Fruit fly (Drosophila melanogaster): ENCODE results near the gene Eh.
A peak's percentile ranks its signal among the peaks of the same experiment; 100 is the strongest.

Gene Eh

DNA sequence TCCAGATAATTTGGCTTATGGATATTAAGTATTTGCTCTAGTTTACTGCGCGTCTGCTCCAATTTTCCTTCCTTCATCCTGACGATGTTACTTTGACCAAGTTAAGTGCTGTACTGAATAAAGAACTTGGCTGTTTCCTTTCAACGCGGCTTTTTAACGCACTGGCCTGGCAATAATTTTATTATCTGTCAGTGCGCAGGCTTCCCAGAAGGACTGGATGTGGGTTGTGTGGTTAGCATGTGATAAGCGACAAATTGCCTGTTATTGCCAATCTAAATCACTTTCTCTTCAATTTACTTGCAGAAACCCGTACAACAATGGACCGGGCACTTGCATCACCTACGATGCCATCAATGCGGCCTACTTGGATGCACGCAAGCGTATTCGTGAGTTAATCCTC lies 8.0 kb downstream of the Eh start, which contains the start of gene CG14331:
TSS of gene CG14331 (minus strand) at position 101 of the 400 bp plus-strand sequence.
- TF ChIP-seq gl (tag; optimal IDR thresholded peaks at IDR 0.05) (no peak), fd96Ca (GFP tag; IDR thresholded peaks at IDR 0.05) (no peak), CG8159 (tag; optimal IDR thresholded peaks at IDR 0.05) (no peak), rn (GFP tag; IDR thresholded peaks at IDR 0.05) (no peak), CG34367 (tag; optimal IDR thresholded peaks at IDR 0.05) (no peak), EcR (GFP tag; optimal IDR thresholded peaks at IDR 0.05) (no peak), CG12605 (GFP tag; IDR thresholded peaks at IDR 0.05) (no peak), CG8301 (tag; optimal IDR thresholded peaks at IDR 0.05) (no peak), Snoo (tag; optimal IDR thresholded peaks at IDR 0.05) (no peak), Pif1A (GFP tag; optimal IDR thresholded peaks at IDR 0.05) (no peak)

DNA sequence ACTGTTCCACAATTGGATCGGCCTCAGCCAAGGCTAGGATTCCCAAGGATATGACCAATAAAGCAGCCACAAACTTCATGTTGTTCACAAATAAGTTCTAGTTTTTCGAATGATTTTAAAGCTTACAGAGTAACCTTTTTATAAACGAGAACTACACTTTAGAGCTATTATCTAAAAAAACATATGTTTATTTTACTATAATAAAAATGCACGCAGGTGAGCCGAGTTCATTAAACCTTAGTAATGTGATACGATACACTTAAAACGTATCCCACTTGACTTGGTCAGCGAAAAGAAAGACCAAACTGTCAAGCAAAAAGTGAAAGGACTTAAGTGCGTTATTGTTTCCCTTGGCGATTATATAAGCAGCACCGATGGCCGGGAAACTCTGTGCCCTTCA lies 14.3 kb downstream of the Eh start, which contains the start of gene CG44090:
TSS of gene CG44090 (minus strand) at position 101 of the 400 bp plus-strand sequence.
- TF ChIP-seq CG8159 (tag; optimal IDR thresholded peaks at IDR 0.05) (no peak), CG32121 (GFP tag; IDR thresholded peaks at IDR 0.05) (no peak), gl (tag; optimal IDR thresholded peaks at IDR 0.05) (no peak), fd96Ca (GFP tag; IDR thresholded peaks at IDR 0.05) (no peak), CG12605 (GFP tag; IDR thresholded peaks at IDR 0.05) (no peak), D1 (tag; optimal IDR thresholded peaks at IDR 0.05) (no peak)

DNA sequence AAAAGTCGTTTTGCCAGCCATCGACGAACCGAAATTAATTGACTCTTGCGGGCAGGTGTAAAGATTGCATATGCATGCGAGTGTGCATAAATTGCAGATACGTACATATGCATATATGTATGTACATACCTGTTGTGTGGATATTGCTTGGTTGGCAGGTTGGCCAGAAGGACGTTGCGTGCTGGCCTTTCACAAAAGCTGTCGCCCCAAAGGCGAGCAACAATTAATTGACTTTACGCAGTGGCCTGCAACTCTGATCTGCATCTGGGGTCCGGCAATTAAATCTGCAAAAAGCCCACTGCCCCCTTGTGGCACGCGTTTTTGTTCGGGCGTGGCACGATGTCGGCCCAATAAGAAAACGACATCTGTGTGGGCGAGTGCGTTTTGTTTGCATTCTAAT lies 15.5 kb downstream of the Eh start:
- TF ChIP-seq CG17806 (tag; optimal IDR thresholded peaks at IDR 0.05) (no peak), CG10348 (GFP tag; IDR thresholded peaks at IDR 0.05) (no peak), CG32121 (GFP tag; IDR thresholded peaks at IDR 0.05) (no peak), Pif1B (GFP tag; optimal IDR thresholded peaks at IDR 0.05) (no peak), Pif1A (GFP tag; optimal IDR thresholded peaks at IDR 0.05) (no peak), CG9948 (tag; optimal IDR thresholded peaks at IDR 0.05) (no peak), CG15710 (tag; optimal IDR thresholded peaks at IDR 0.05) (no peak), rn (GFP tag; IDR thresholded peaks at IDR 0.05) (no peak), Ets98B (GFP tag; IDR thresholded peaks at IDR 0.05) (no peak)

DNA sequence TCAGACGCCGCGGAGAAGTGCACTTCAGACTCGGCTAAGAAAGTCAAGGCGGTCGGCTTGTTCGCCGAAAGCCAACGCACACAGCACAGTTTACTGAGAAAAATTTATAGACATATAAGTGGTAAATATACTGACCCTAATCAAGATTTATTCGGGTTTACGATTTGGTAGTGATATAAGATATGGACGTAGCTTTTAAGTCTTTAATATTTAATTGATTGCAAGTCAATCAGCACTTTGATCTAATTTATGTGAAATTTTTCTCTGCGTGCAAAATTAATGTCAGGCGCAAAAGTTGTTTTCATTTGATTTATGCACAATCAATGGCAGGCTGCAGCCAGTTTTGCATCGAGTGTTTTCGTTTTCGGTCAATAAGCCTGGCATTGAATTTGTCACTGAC lies 18.2 kb downstream of the Eh start:
- TF ChIP-seq CG8159 (tag; optimal IDR thresholded peaks at IDR 0.05) (no peak), CG32121 (GFP tag; IDR thresholded peaks at IDR 0.05) (peak; percentile 60), CG14655 (GFP tag; optimal IDR thresholded peaks at IDR 0.05) (peak; percentile 41), Ets98B (GFP tag; IDR thresholded peaks at IDR 0.05) (peak; percentile 64), CG8301 (tag; optimal IDR thresholded peaks at IDR 0.05) (peak; percentile 58), CG4496 (GFP tag; IDR thresholded peaks at IDR 0.05) (peak; percentile 74; the same call in 2 of the 3 replicates)

DNA sequence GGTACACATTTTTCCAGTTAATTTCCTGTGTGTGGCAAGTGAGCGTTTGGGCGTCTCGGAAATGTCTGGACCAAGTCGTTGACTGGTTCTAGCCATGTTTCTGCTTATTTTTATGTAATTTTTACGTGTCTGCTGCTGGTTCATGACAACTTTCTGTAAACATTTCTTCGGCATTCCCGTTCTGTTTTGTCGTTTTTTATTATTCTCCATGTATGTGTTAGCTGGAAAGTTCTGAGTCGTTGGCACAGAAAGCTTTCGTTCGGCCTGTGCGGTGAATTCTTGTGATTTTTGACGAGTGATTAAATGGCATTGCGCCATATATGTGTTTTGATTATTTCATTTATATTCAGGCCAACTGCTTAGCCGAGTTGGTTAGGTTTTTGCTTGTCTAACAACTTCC lies 22.4 kb downstream of the Eh start:
- TF ChIP-seq CG12605 (GFP tag; IDR thresholded peaks at IDR 0.05) (no peak), Snoo (tag; optimal IDR thresholded peaks at IDR 0.05) (no peak), CG32121 (GFP tag; IDR thresholded peaks at IDR 0.05) (no peak), CG15710 (tag; optimal IDR thresholded peaks at IDR 0.05) (no peak), Pif1B (GFP tag; optimal IDR thresholded peaks at IDR 0.05) (no peak), D1 (tag; optimal IDR thresholded peaks at IDR 0.05) (no peak), CG8301 (tag; optimal IDR thresholded peaks at IDR 0.05) (no peak), CG13204 (GFP tag; optimal IDR thresholded peaks at IDR 0.05) (no peak), rn (GFP tag; IDR thresholded peaks at IDR 0.05) (no peak), CG10348 (GFP tag; IDR thresholded peaks at IDR 0.05) (no peak), gl (tag; optimal IDR thresholded peaks at IDR 0.05) (no peak), Ets98B (GFP tag; IDR thresholded peaks at IDR 0.05) (no peak), EcR (GFP tag; optimal IDR thresholded peaks at IDR 0.05) (no peak), fd96Ca (GFP tag; IDR thresholded peaks at IDR 0.05) (no peak)

DNA sequence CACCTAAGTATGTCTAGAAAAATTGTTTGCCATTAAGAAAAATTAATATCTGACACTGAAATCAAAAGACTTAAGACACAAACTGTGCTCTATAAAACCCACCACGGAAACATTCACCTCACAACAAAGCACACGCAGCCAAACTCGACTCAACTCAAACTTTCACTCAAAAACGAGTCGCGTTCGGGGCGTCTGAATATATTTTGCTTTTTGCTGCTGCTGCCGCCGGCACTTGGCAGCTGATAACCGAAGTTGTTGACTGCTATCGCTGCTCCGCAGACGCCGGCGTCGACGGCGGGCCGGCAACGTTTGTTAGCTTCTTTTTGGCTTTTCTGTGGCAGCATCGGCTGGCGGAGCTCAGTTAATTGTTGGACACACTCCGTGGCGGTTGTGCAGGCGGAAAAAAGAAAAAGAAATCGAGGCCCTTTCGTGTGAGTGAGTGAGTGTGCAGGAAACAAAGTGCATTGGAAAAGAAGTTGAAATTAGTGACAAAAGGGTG lies 23.2 kb downstream of the Eh start, which contains the start of gene cysu:
TSS of gene cysu (plus strand) at position 352 of the 499 bp plus-strand sequence.
- TF ChIP-seq Pif1B (GFP tag; optimal IDR thresholded peaks at IDR 0.05) (no peak), CG8301 (tag; optimal IDR thresholded peaks at IDR 0.05) (no peak), EcR (GFP tag; optimal IDR thresholded peaks at IDR 0.05) (no peak)

DNA sequence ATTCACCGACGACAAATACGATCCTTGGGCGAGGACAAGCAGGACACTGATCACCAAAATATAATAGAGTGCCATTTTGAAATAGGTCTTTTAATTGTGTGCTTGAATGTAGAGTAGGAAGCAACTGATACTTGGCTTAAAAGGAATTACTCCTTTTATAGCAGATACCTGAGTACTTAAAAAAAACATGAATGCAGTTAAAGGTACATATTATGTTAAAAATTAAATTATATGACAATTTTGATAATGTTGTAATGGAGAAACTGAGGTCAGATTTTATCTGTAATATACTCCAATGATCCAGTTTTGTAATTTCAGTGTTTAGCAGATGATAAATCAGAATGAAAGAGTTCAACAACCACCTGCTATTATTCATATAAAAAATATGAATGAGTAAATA lies 26.6 kb downstream of the Eh start, which contains the start of gene CG14332:
TSS of gene CG14332 (minus strand) at position 101 of the 400 bp plus-strand sequence.
- TF ChIP-seq CG13204 (GFP tag; optimal IDR thresholded peaks at IDR 0.05), result no peak
- TF ChIP-seq Snoo (tag; optimal IDR thresholded peaks at IDR 0.05), result no peak

DNA sequence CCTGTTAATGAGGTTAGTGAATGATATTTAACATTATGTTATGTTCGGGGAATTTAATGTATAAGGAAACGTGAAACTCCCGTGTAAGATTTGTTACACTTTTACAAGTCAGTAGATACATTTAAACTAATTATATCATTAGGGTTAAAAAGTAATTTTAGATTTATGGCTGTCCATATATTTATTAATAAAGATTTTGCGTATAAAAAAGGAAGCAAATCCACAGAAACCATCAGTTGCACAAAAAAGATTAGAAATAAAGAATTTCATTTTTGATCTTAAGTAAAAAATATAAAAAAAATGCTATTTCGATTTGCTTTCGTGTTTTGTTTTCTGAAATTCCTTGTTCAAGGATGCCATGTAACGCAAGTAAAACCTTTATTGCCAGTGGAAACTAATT lies 28.3 kb downstream of the Eh start, which contains the start of gene CG42835:
TSS of gene CG42835 (plus strand) at position 301 of the 400 bp plus-strand sequence.
- TF ChIP-seq CG15710 (tag; optimal IDR thresholded peaks at IDR 0.05) (no peak), CG8159 (tag; optimal IDR thresholded peaks at IDR 0.05) (no peak), CG9948 (tag; optimal IDR thresholded peaks at IDR 0.05) (no peak), CG34367 (tag; optimal IDR thresholded peaks at IDR 0.05) (no peak)
